Fruit fly (Drosophila melanogaster) whole organism, embryonic: ENCODE data around the gene CG3505.
A peak's percentile ranks its signal among the peaks of the same experiment; 100 is the strongest.

Experiments used
- B-H1 ChIP-seq: fragments of 200-800 bp; sonication (Bioruptor generic); IDR thresholded peaks from 3 replicates; pipeline ENCODE4 v1.3.6; 2022; ENCODE audit warnings: missing biosample characterization, missing genetic modification characterization
- Bgb ChIP-seq: fragments of 200-800 bp; sonication (Bioruptor generic); IDR thresholded peaks from 2 replicates; pipeline ENCODE4 v1.3.6; 2022; ENCODE audit warnings: missing biosample characterization, missing genetic modification characterization; ENCODE audit not compliant: partially characterized antibody
- CG10431 ChIP-seq: fragments of 200-800 bp; sonication (Bioruptor generic); optimal IDR thresholded peaks from 3 replicates; lab custom pipeline; 2018; ENCODE audit warnings: missing biosample characterization, mild to moderate bottlenecking, missing genetic modification characterization
- CG15514 ChIP-seq: fragments of 200-800 bp; sonication (Bioruptor generic); optimal IDR thresholded peaks from 3 replicates; lab custom pipeline; 2017; ENCODE audit warnings: missing biosample characterization, missing genetic modification characterization, mild to moderate bottlenecking, moderate library complexity, missing genetic modification reagents
- CG1602 ChIP-seq: fragments of 200-800 bp; sonication (Bioruptor generic); optimal IDR thresholded peaks from 3 replicates; lab custom pipeline; 2016; ENCODE audit warnings: missing biosample characterization, missing genetic modification characterization
- CG17829 ChIP-seq: fragments of 200-800 bp; optimal IDR thresholded peaks from 2 replicates; lab custom pipeline; 2019; ENCODE audit warnings: missing biosample characterization, mild to moderate bottlenecking, missing genetic modification characterization, moderate library complexity
- CG18764 ChIP-seq: fragments of 200-800 bp; sonication (Bioruptor generic); optimal IDR thresholded peaks from 3 replicates; lab custom pipeline; 2016; ENCODE audit warnings: missing biosample characterization, missing genetic modification characterization
- CG2120 ChIP-seq: fragments of 200-800 bp; sonication (Bioruptor generic); optimal IDR thresholded peaks from 3 replicates; lab custom pipeline; 2016; ENCODE audit warnings: missing biosample characterization, missing genetic modification characterization
- CG2199 ChIP-seq: fragments of 200-800 bp; sonication (Bioruptor generic); IDR thresholded peaks from 3 replicates; pipeline ENCODE4 v1.3.6; 2022; ENCODE audit warnings: missing biosample characterization, missing genetic modification characterization
- CG2202 ChIP-seq: fragments of 200-800 bp; sonication (Bioruptor generic); optimal IDR thresholded peaks from 2 replicates; lab custom pipeline; 2018; ENCODE audit warnings: missing biosample characterization, mild to moderate bottlenecking, missing genetic modification characterization
- CG2678 ChIP-seq: fragments of 200-800 bp; sonication (Bioruptor generic); optimal IDR thresholded peaks from 3 replicates; lab custom pipeline; 2019; ENCODE audit warnings: missing biosample characterization, mild to moderate bottlenecking, missing genetic modification characterization, moderate library complexity
- CG3065 ChIP-seq: fragments of 200-800 bp; sonication (Bioruptor generic); optimal IDR thresholded peaks from 2 replicates; lab custom pipeline; 2016; ENCODE audit warnings: missing biosample characterization, missing genetic modification characterization
- CG31365 ChIP-seq: fragments of 200-800 bp; sonication (Bioruptor generic); optimal IDR thresholded peaks from 2 replicates; lab custom pipeline; 2018; ENCODE audit warnings: missing biosample characterization, mild to moderate bottlenecking, missing genetic modification characterization
- CG32532 ChIP-seq: fragments of 200-800 bp; sonication (Bioruptor generic); IDR thresholded peaks from 2 replicates; pipeline ENCODE4 v1.3.6; 2022; ENCODE audit warnings: missing biosample characterization, missing genetic modification characterization
- CG3847 ChIP-seq: fragments of 200-800 bp; sonication (Bioruptor generic); IDR thresholded peaks from 2 replicates; pipeline ENCODE4 v1.3.6; 2022; ENCODE audit warnings: missing biosample characterization, missing genetic modification characterization
- CG4424 ChIP-seq: fragments of 200-800 bp; sonication (Bioruptor generic); optimal IDR thresholded peaks from 3 replicates; lab custom pipeline; 2016; ENCODE audit warnings: missing biosample characterization, missing genetic modification characterization
- CG6765 ChIP-seq: fragments of 200-800 bp; sonication (Bioruptor generic); optimal IDR thresholded peaks from 3 replicates; lab custom pipeline; 2017; ENCODE audit warnings: missing biosample characterization, mild to moderate bottlenecking, missing genetic modification characterization
- CG8290 ChIP-seq, 3 experiments: fragments of 200-800 bp; sonication (Bioruptor generic); optimal IDR thresholded peaks; 2 replicates each; lab custom pipeline; 2016 to 2019; ENCODE audit warnings: missing biosample characterization in 3 of 3, missing genetic modification characterization in 3 of 3, mild to moderate bottlenecking in 2 of 3, moderate library complexity in 1 of 3
- CTCF ChIP-seq: fragments of 200-800 bp; sonication (Bioruptor generic); optimal IDR thresholded peaks from 2 replicates; lab custom pipeline; 2017; ENCODE audit warnings: missing biosample characterization, mild to moderate bottlenecking, missing genetic modification characterization, moderate library complexity
- Chrac-16 ChIP-seq: fragments of 200-800 bp; sonication (Bioruptor generic); optimal IDR thresholded peaks from 3 replicates; lab custom pipeline; 2016; ENCODE audit warnings: missing biosample characterization, missing genetic modification characterization
- CoRest ChIP-seq: fragments of 200-800 bp; sonication (Bioruptor generic); optimal IDR thresholded peaks from 3 replicates; lab custom pipeline; 2018; ENCODE audit warnings: missing biosample characterization, mild to moderate bottlenecking, missing genetic modification characterization, moderate library complexity
- Dref ChIP-seq: fragments of 200-800 bp; sonication (Bioruptor generic); IDR thresholded peaks from 2 replicates; pipeline ENCODE4 v1.3.6; 2022; ENCODE audit warnings: missing biosample characterization, missing genetic modification characterization
- Eip74EF ChIP-seq, 2 experiments: fragments of 200-800 bp in 1 of 2; fragments of >200 bp in 1 of 2; sonication (Bioruptor generic) in 1 of 2; optimal IDR thresholded peaks; 2 replicates each; lab custom pipeline; 2017 to 2019; ENCODE audit warnings: missing biosample characterization in 2 of 2, missing genetic modification characterization in 2 of 2, mild to moderate bottlenecking in 1 of 2, moderate library complexity in 1 of 2
- H15 ChIP-seq: fragments of 200-800 bp; sonication (Bioruptor generic); IDR thresholded peaks from 3 replicates; pipeline ENCODE4 v1.3.6; 2022; ENCODE audit warnings: missing biosample characterization, missing genetic modification characterization
- H2.0 ChIP-seq: fragments of 200-800 bp; sonication (Bioruptor generic); IDR thresholded peaks from 2 replicates; pipeline ENCODE4 v1.3.6; 2022; ENCODE audit warnings: missing biosample characterization, missing genetic modification characterization
- HLH4C ChIP-seq: fragments of 200-800 bp; sonication (Bioruptor generic); IDR thresholded peaks from 3 replicates; pipeline ENCODE4 v1.3.6; 2022; ENCODE audit warnings: missing biosample characterization, missing genetic modification characterization; ENCODE audit not compliant: partially characterized antibody
- Lhr ChIP-seq: fragments of 200-800 bp; sonication (Bioruptor generic); optimal IDR thresholded peaks from 3 replicates; lab custom pipeline; 2017; ENCODE audit warnings: mild to moderate bottlenecking, missing biosample characterization, missing genetic modification reagents, missing genetic modification characterization
- Med ChIP-seq: fragments of 200-800 bp; sonication (Bioruptor generic); peaks from one replicate; lab custom pipeline; 2016; ENCODE audit warnings: missing biosample characterization, missing genetic modification characterization, mild to moderate bottlenecking, inconsistent platforms, moderate library complexity
- Opbp ChIP-seq: fragments of 200-800 bp; sonication (Bioruptor generic); IDR thresholded peaks from 3 replicates; pipeline ENCODE4 v1.3.6; 2022; ENCODE audit warnings: missing biosample characterization, missing genetic modification characterization; ENCODE audit not compliant: partially characterized antibody
- crp ChIP-seq, 2 experiments: fragments of 200-800 bp; sonication (Bioruptor generic); optimal IDR thresholded peaks; 2 replicates in 1 of 2; 3 replicates in 1 of 2; lab custom pipeline; 2017; ENCODE audit warnings: missing biosample characterization in 2 of 2, missing genetic modification characterization in 2 of 2, mild to moderate bottlenecking in 1 of 2, moderate library complexity in 1 of 2
- dati ChIP-seq: fragments of 200-800 bp; sonication (Bioruptor generic); IDR thresholded peaks from 2 replicates; pipeline ENCODE4 v1.3.6; 2022; ENCODE audit warnings: missing biosample characterization, missing genetic modification characterization
- dimm ChIP-seq: fragments of 200-800 bp; sonication (Bioruptor generic); IDR thresholded peaks from 2 replicates; pipeline ENCODE4 v1.3.6; 2022; ENCODE audit warnings: missing biosample characterization, missing genetic modification characterization
- dmrt99B ChIP-seq: fragments of 200-800 bp; sonication (Bioruptor generic); optimal IDR thresholded peaks from 2 replicates; lab custom pipeline; 2018; ENCODE audit warnings: missing biosample characterization, mild to moderate bottlenecking, missing genetic modification characterization, moderate library complexity
- fd64A ChIP-seq: fragments of 200-800 bp; sonication (Bioruptor generic); optimal IDR thresholded peaks from 3 replicates; lab custom pipeline; 2018; ENCODE audit warnings: missing biosample characterization, mild to moderate bottlenecking, missing genetic modification characterization
- gt ChIP-seq: fragments of 200-800 bp; sonication (Bioruptor generic); IDR thresholded peaks from 2 replicates; pipeline ENCODE4 v1.3.6; 2022; ENCODE audit warnings: missing biosample characterization, missing genetic modification characterization
- h ChIP-seq: fragments of >200 bp; optimal IDR thresholded peaks from 2 replicates; lab custom pipeline; 2017
- lmd ChIP-seq: fragments of 200-800 bp; sonication (Bioruptor generic); IDR thresholded peaks from 2 replicates; pipeline ENCODE4 v1.3.6; 2022; ENCODE audit warnings: missing biosample characterization, missing genetic modification characterization
- pros ChIP-seq: fragments of 200-800 bp; sonication (Bioruptor generic); optimal IDR thresholded peaks from 3 replicates; lab custom pipeline; 2019; ENCODE audit warnings: missing biosample characterization, mild to moderate bottlenecking, missing genetic modification characterization, moderate library complexity
- pum ChIP-seq: fragments of 200-800 bp; sonication (Bioruptor generic); optimal IDR thresholded peaks from 2 replicates; lab custom pipeline; 2016; ENCODE audit warnings: missing biosample characterization, missing genetic modification characterization
- sens ChIP-seq: fragments of 200-800 bp; sonication (Bioruptor generic); peaks from one replicate; lab custom pipeline; 2016; ENCODE audit warnings: missing biosample characterization, missing genetic modification characterization
- sens-2 ChIP-seq: fragments of 200-800 bp; sonication (Bioruptor generic); IDR thresholded peaks from 2 replicates; pipeline ENCODE4 v1.3.6; 2022; ENCODE audit warnings: missing biosample characterization, missing genetic modification characterization
- sima ChIP-seq: fragments of 200-800 bp; sonication (Bioruptor generic); optimal IDR thresholded peaks from 2 replicates; lab custom pipeline; 2016; ENCODE audit warnings: missing biosample characterization, missing genetic modification characterization
- sisA ChIP-seq: fragments of 200-800 bp; sonication (Bioruptor generic); IDR thresholded peaks from 2 replicates; pipeline ENCODE4 v1.3.6; 2022; ENCODE audit warnings: missing biosample characterization, missing genetic modification characterization
- slp2 ChIP-seq: fragments of 200-800 bp; sonication (Bioruptor generic); optimal IDR thresholded peaks from 2 replicates; lab custom pipeline; 2016; ENCODE audit warnings: missing biosample characterization, missing genetic modification characterization
- sqz ChIP-seq: fragments of 200-800 bp; sonication (Bioruptor generic); optimal IDR thresholded peaks from 3 replicates; lab custom pipeline; 2018; ENCODE audit warnings: missing biosample characterization, mild to moderate bottlenecking, missing genetic modification characterization
- ssp ChIP-seq: fragments of 200-800 bp; sonication (Bioruptor generic); IDR thresholded peaks from 2 replicates; pipeline ENCODE4 v1.3.6; 2022; ENCODE audit warnings: missing biosample characterization, missing genetic modification characterization
- stc ChIP-seq: fragments of 200-800 bp; sonication (Bioruptor generic); IDR thresholded peaks from 2 replicates; pipeline ENCODE4 v1.3.6; 2022; ENCODE audit warnings: missing biosample characterization, missing genetic modification characterization
- tin ChIP-seq: fragments of 200-800 bp; sonication (Bioruptor generic); optimal IDR thresholded peaks from 3 replicates; lab custom pipeline; 2016; ENCODE audit warnings: missing biosample characterization, missing genetic modification characterization
- zen2 ChIP-seq: fragments of 200-800 bp; sonication (Bioruptor generic); IDR thresholded peaks from 3 replicates; pipeline ENCODE4 v1.3.6; 2022; ENCODE audit warnings: missing biosample characterization, missing genetic modification characterization; ENCODE audit not compliant: partially characterized antibody

CG3505 gene

dm6 chr3R:14625215-14626156 lies 31.8 kb upstream of the CG3505 start, which contains the start of the genes put and His4r (continued):
- TF ChIP-seq B-H1 (GFP tag; lab: Robert Waterston, UW) = no peak
- TF ChIP-seq CG3847 = peak; percentile 52; the same call in 1 of the 2 replicates
- TF ChIP-seq CG6765 (GFP tag; lab: Kevin White, UChicago) = peak; percentile 10
- TF ChIP-seq HLH4C = peak; percentile 61; the same call in 2 of the 3 replicates
- no peak for TF ChIP-seq fd64A (GFP tag; lab: Kevin White, UChicago)
- TF ChIP-seq Lhr (GFP tag; lab: Kevin White, UChicago) = peak; percentile 22
- TF ChIP-seq ssp = 0 out of 2 replicates have a peak, but pooled peaks have one; percentile 9
- TF ChIP-seq CG1602 = no peak
- TF ChIP-seq lmd = no peak
- TF ChIP-seq Bgb (GFP tag; lab: Robert Waterston, UW) = peak; percentile 70; the same call in 1 of the 2 replicates
- TF ChIP-seq CG4424 (GFP tag; lab: Kevin White, UChicago) = peak; percentile 11
- TF ChIP-seq H2.0 (GFP tag; lab: Robert Waterston, UW) = no peak
- TF ChIP-seq H15 (GFP tag; lab: Robert Waterston, UW) = no peak
- no peak for TF ChIP-seq CG2678 (tag; lab: Kevin White, UChicago)
- TF ChIP-seq CG3065 (GFP tag; lab: Kevin White, UChicago) = no peak
- TF ChIP-seq dati (GFP tag; lab: Robert Waterston, UW) = no peak
- TF ChIP-seq sqz (GFP tag; lab: Kevin White, UChicago) = peak; percentile 47
- peak; percentile 64 for TF ChIP-seq CG15514
- TF ChIP-seq sisA (GFP tag; lab: Robert Waterston, UW) = no peak
- TF ChIP-seq Eip74EF (GFP tag; optimal IDR thresholded peaks at IDR 0.05; lab: Kevin White, UChicago) = no peak
- TF ChIP-seq tin = peak; percentile 9
- TF ChIP-seq Med (GFP tag; lab: Kevin White, UChicago) = peak; percentile 91
- TF ChIP-seq CG32532 (GFP tag; lab: Robert Waterston, UW) = peak; percentile 19; the same call in 1 of the 2 replicates
- no peak for TF ChIP-seq h (lab: Kevin White, UChicago)
- TF ChIP-seq sens = peak; percentile 93
- TF ChIP-seq slp2 (GFP tag; lab: Kevin White, UChicago) = no peak
- TF ChIP-seq Opbp (GFP tag; lab: Robert Waterston, UW) = peak; percentile 78
- TF ChIP-seq pum (GFP tag; lab: Kevin White, UChicago) = no peak
- no peak for TF ChIP-seq sens-2 (GFP tag; lab: Robert Waterston, UW)
- TF ChIP-seq zen2 = no peak
- no peak for TF ChIP-seq stc (GFP tag; lab: Robert Waterston, UW)
- TF ChIP-seq CG10431 (GFP tag; lab: Kevin White, UChicago) = peak; percentile 71
- TF ChIP-seq CG17829 (tag; lab: Kevin White, UChicago) = peak; percentile 67
- no peak for TF ChIP-seq CG31365 (tag; lab: Kevin White, UChicago)
- TF ChIP-seq CTCF (GFP tag; lab: Kevin White, UChicago) = peak; percentile 42
- peak; percentile 14 for TF ChIP-seq CG2202 (tag; lab: Kevin White, UChicago)
- no peak for TF ChIP-seq gt
- TF ChIP-seq dimm (GFP tag; lab: Robert Waterston, UW) = no peak
- no peak for TF ChIP-seq CG8290 (GFP tag; optimal IDR thresholded peaks at IDR 0.05; lab: Kevin White, UChicago)
- no peak for TF ChIP-seq CG8290 (tag; optimal IDR thresholded peaks at IDR 0.05; lab: Kevin White, UChicago)
- peak; percentile 13 for TF ChIP-seq pros (GFP tag; lab: Kevin White, UChicago)
- peak; percentile 4 for TF ChIP-seq CG18764 (GFP tag; lab: Kevin White, UChicago)
- no peak for TF ChIP-seq dmrt99B
- TF ChIP-seq Chrac-16 (GFP tag; lab: Kevin White, UChicago) = no peak
- TF ChIP-seq sima (GFP tag; lab: Kevin White, UChicago) = no peak
- TF ChIP-seq CG2120 (GFP tag; lab: Kevin White, UChicago) = peak; percentile 38
- peak; percentile 4 for TF ChIP-seq CoRest (tag; lab: Kevin White, UChicago)
- TF ChIP-seq crp (GFP tag; optimal IDR thresholded peaks at IDR 0.05; lab: Kevin White, UChicago) = peak in 1 of 2 experiments; percentile 23
- no peak; the same call in 2 of the 3 replicates for TF ChIP-seq CG2199 (GFP tag; lab: Robert Waterston, UW)
- TF ChIP-seq Dref (GFP tag; lab: Robert Waterston, UW) = peak; percentile 90
